Fruit fly (Drosophila melanogaster) whole organism, embryonic: Measurements from ENCODE around the gene RhoGAP18B.
A peak's percentile ranks its signal among the peaks of the same experiment; 100 is the strongest.

Experiments
- Ada2b ChIP-seq: fragments of 200-800 bp; sonication (Bioruptor generic); IDR thresholded peaks from 2 replicates; pipeline ENCODE4 v1.3.6; 2022; ENCODE audit warnings: missing biosample characterization, missing genetic modification characterization
- Antp ChIP-seq: fragments of 200-800 bp; sonication (Bioruptor generic); optimal IDR thresholded peaks from 3 replicates; lab custom pipeline; 2016; ENCODE audit warnings: missing biosample characterization, missing genetic modification characterization
- Blimp-1 ChIP-seq: fragments of 200-800 bp; sonication (Bioruptor generic); optimal IDR thresholded peaks from 3 replicates; lab custom pipeline; 2018; ENCODE audit warnings: missing biosample characterization, missing genetic modification characterization, mild to moderate bottlenecking, moderate library complexity, missing genetic modification reagents
- Bteb2 ChIP-seq: fragments of 200-800 bp; sonication (Bioruptor generic); optimal IDR thresholded peaks from 2 replicates; lab custom pipeline; 2016; ENCODE audit warnings: missing biosample characterization, missing genetic modification characterization
- CG12659 ChIP-seq: fragments of 200-800 bp; sonication (Bioruptor generic); optimal IDR thresholded peaks from 3 replicates; lab custom pipeline; 2017; ENCODE audit warnings: mild to moderate bottlenecking, missing biosample characterization, missing genetic modification reagents, missing genetic modification characterization
- CG14965 ChIP-seq: fragments of 200-800 bp; sonication (Bioruptor generic); optimal IDR thresholded peaks from 2 replicates; lab custom pipeline; 2016; ENCODE audit warnings: missing biosample characterization, missing genetic modification characterization, borderline replicate concordance
- CG1603 ChIP-seq: fragments of 200-800 bp; sonication (Bioruptor generic); optimal IDR thresholded peaks from 2 replicates; lab custom pipeline; 2019; ENCODE audit warnings: missing biosample characterization, mild to moderate bottlenecking, missing genetic modification characterization, moderate library complexity
- CG16815 ChIP-seq: fragments of 200-800 bp; sonication (Bioruptor generic); optimal IDR thresholded peaks from 3 replicates; lab custom pipeline; 2017; ENCODE audit warnings: missing biosample characterization, mild to moderate bottlenecking, missing genetic modification characterization
- CG1832 ChIP-seq: fragments of 200-800 bp; sonication (Bioruptor generic); optimal IDR thresholded peaks from 2 replicates; lab custom pipeline; 2017; ENCODE audit warnings: missing biosample characterization, mild to moderate bottlenecking, missing genetic modification characterization, inconsistent platforms
- CG18599 ChIP-seq: fragments of 200-800 bp; sonication (Bioruptor generic); optimal IDR thresholded peaks from 3 replicates; lab custom pipeline; 2017; ENCODE audit warnings: missing biosample characterization, missing genetic modification characterization, mild to moderate bottlenecking, moderate library complexity, missing genetic modification reagents
- CG2678 ChIP-seq: fragments of 200-800 bp; sonication (Bioruptor generic); optimal IDR thresholded peaks from 3 replicates; lab custom pipeline; 2019; ENCODE audit warnings: missing biosample characterization, mild to moderate bottlenecking, missing genetic modification characterization, moderate library complexity
- CG2712 ChIP-seq: fragments of 200-800 bp; optimal IDR thresholded peaks from 3 replicates; lab custom pipeline; 2019; ENCODE audit warnings: missing biosample characterization, mild to moderate bottlenecking, missing genetic modification characterization, moderate library complexity
- CG32772 ChIP-seq: fragments of 200-800 bp; sonication (Bioruptor generic); IDR thresholded peaks from 2 replicates; pipeline ENCODE4 v1.3.6; 2022; ENCODE audit warnings: missing biosample characterization, missing genetic modification characterization
- CG3281 ChIP-seq: fragments of 200-800 bp; sonication (Bioruptor generic); optimal IDR thresholded peaks from 3 replicates; lab custom pipeline; 2017; ENCODE audit warnings: missing biosample characterization, mild to moderate bottlenecking, missing genetic modification characterization
- CG5180 ChIP-seq: fragments of 200-800 bp; sonication (Bioruptor generic); optimal IDR thresholded peaks from 3 replicates; lab custom pipeline; 2017; ENCODE audit warnings: missing biosample characterization, missing genetic modification characterization, mild to moderate bottlenecking, moderate library complexity, missing genetic modification reagents
- CG7556 ChIP-seq: fragments of 200-800 bp; sonication (Bioruptor generic); optimal IDR thresholded peaks from 2 replicates; lab custom pipeline; 2017; ENCODE audit warnings: missing biosample characterization, mild to moderate bottlenecking, missing genetic modification characterization
- CG8281 ChIP-seq: fragments of 200-800 bp; sonication (Bioruptor generic); optimal IDR thresholded peaks from 2 replicates; lab custom pipeline; 2018; ENCODE audit warnings: missing biosample characterization, mild to moderate bottlenecking, missing genetic modification characterization, moderate library complexity
- CG9932 ChIP-seq: fragments of 200-800 bp; sonication (Bioruptor generic); IDR thresholded peaks from 2 replicates; pipeline ENCODE4 v1.3.6; 2022; ENCODE audit warnings: missing biosample characterization, missing genetic modification characterization
- CkIIα-i1 ChIP-seq: fragments of 200-800 bp; sonication (Bioruptor generic); IDR thresholded peaks from 2 replicates; pipeline ENCODE4 v1.3.6; 2022; ENCODE audit warnings: missing biosample characterization, missing genetic modification characterization
- CoRest ChIP-seq: fragments of 200-800 bp; sonication (Bioruptor generic); optimal IDR thresholded peaks from 3 replicates; lab custom pipeline; 2018; ENCODE audit warnings: missing biosample characterization, mild to moderate bottlenecking, missing genetic modification characterization, moderate library complexity
- D19A ChIP-seq: fragments of 200-800 bp; optimal IDR thresholded peaks from 3 replicates; lab custom pipeline; 2019; ENCODE audit warnings: missing biosample characterization, mild to moderate bottlenecking, missing genetic modification characterization, moderate library complexity
- Fer2 ChIP-seq: fragments of 200-800 bp; sonication (Bioruptor generic); optimal IDR thresholded peaks from 2 replicates; lab custom pipeline; 2018; ENCODE audit warnings: missing biosample characterization, mild to moderate bottlenecking, missing genetic modification characterization, moderate library complexity
- GATAe ChIP-seq: fragments of 200-800 bp; sonication (Bioruptor generic); conservative IDR thresholded peaks from 2 replicates; pipeline ENCODE4 v1.3.6; 2022; ENCODE audit warnings: missing biosample characterization, missing genetic modification characterization
- HLH54F ChIP-seq: fragments of 200-800 bp; sonication (Bioruptor generic); optimal IDR thresholded peaks from 3 replicates; lab custom pipeline; 2016; ENCODE audit warnings: missing biosample characterization, missing genetic modification characterization
- Hmr ChIP-seq: fragments of 200-800 bp; sonication (Bioruptor generic); optimal IDR thresholded peaks from 3 replicates; lab custom pipeline; 2017; ENCODE audit warnings: mild to moderate bottlenecking, missing biosample characterization, missing genetic modification reagents, missing genetic modification characterization
- Kr ChIP-seq: fragments of 200-800 bp; sonication (Bioruptor generic); optimal IDR thresholded peaks from 2 replicates; lab custom pipeline; 2017; ENCODE audit warnings: missing biosample characterization, mild to moderate bottlenecking, missing genetic modification characterization
- Oaz ChIP-seq: fragments of 200-800 bp; sonication (Bioruptor generic); IDR thresholded peaks from 2 replicates; pipeline ENCODE4 v1.3.6; 2022; ENCODE audit warnings: missing biosample characterization, missing genetic modification characterization
- Optix ChIP-seq: fragments of 200-800 bp; sonication (Bioruptor generic); IDR thresholded peaks from 3 replicates; pipeline ENCODE4 v1.3.6; 2022; ENCODE audit warnings: missing biosample characterization, missing genetic modification characterization
- Scr ChIP-seq: fragments of 200-800 bp; sonication (Bioruptor generic); IDR thresholded peaks from 2 replicates; pipeline ENCODE4 v1.3.6; 2022; ENCODE audit warnings: missing biosample characterization, missing genetic modification characterization; ENCODE audit not compliant: partially characterized antibody
- al ChIP-seq: fragments of 200-800 bp; sonication (Bioruptor generic); IDR thresholded peaks from 2 replicates; pipeline ENCODE4 v1.3.6; 2022; ENCODE audit warnings: missing biosample characterization, missing genetic modification characterization
- amos ChIP-seq: fragments of 200-800 bp; sonication (Bioruptor generic); IDR thresholded peaks from 2 replicates; pipeline ENCODE4 v1.3.6; 2022; ENCODE audit warnings: missing biosample characterization, missing genetic modification characterization; ENCODE audit not compliant: partially characterized antibody
- ap ChIP-seq: fragments of 200-800 bp; sonication (Bioruptor generic); IDR thresholded peaks from 2 replicates; pipeline ENCODE4 v1.3.6; 2022; ENCODE audit warnings: missing biosample characterization, missing genetic modification characterization
- bcd ChIP-seq: fragments of 200-800 bp; sonication (Bioruptor generic); optimal IDR thresholded peaks from 2 replicates; lab custom pipeline; 2017; ENCODE audit warnings: missing biosample characterization, mild to moderate bottlenecking, missing genetic modification characterization
- croc ChIP-seq: fragments of 200-800 bp; sonication (Bioruptor generic); conservative IDR thresholded peaks from 3 replicates; pipeline ENCODE4 v1.3.6; 2022; ENCODE audit warnings: missing biosample characterization, missing genetic modification characterization
- cwo ChIP-seq: fragments of 200-800 bp; sonication (Bioruptor generic); optimal IDR thresholded peaks from 3 replicates; lab custom pipeline; 2017; ENCODE audit warnings: missing biosample characterization, missing genetic modification characterization, mild to moderate bottlenecking, moderate library complexity, missing genetic modification reagents
- dmrt99B ChIP-seq: fragments of 200-800 bp; sonication (Bioruptor generic); optimal IDR thresholded peaks from 2 replicates; lab custom pipeline; 2018; ENCODE audit warnings: missing biosample characterization, mild to moderate bottlenecking, missing genetic modification characterization, moderate library complexity
- dysf ChIP-seq: fragments of 200-800 bp; sonication (Bioruptor generic); IDR thresholded peaks from 3 replicates; pipeline ENCODE4 v1.3.6; 2022; ENCODE audit warnings: missing biosample characterization, missing genetic modification characterization
- eve ChIP-seq, 2 experiments: fragments of >200 bp; optimal IDR thresholded peaks; 2 replicates each; lab custom pipeline; 2017; ENCODE audit warnings: missing biosample characterization in 2 of 2, missing genetic modification characterization in 2 of 2
- fd3F ChIP-seq: fragments of 200-800 bp; sonication (Bioruptor generic); optimal IDR thresholded peaks from 2 replicates; lab custom pipeline; 2018; ENCODE audit warnings: missing biosample characterization, mild to moderate bottlenecking, missing genetic modification characterization, moderate library complexity
- fd96Cb ChIP-seq: fragments of 200-800 bp; sonication (Bioruptor generic); optimal IDR thresholded peaks from 2 replicates; lab custom pipeline; 2018; ENCODE audit warnings: missing biosample characterization, mild to moderate bottlenecking, missing genetic modification characterization, moderate library complexity
- gcm2 ChIP-seq: fragments of 200-800 bp; sonication (Bioruptor generic); optimal IDR thresholded peaks from 2 replicates; lab custom pipeline; 2016; ENCODE audit warnings: missing biosample characterization, missing genetic modification characterization
- grau ChIP-seq: fragments of 200-800 bp; optimal IDR thresholded peaks from 3 replicates; lab custom pipeline; 2019; ENCODE audit warnings: missing biosample characterization, mild to moderate bottlenecking, missing genetic modification characterization, moderate library complexity
- h ChIP-seq: fragments of >200 bp; optimal IDR thresholded peaks from 2 replicates; lab custom pipeline; 2017
- lilli ChIP-seq: fragments of 200-800 bp; sonication (Bioruptor generic); optimal IDR thresholded peaks from 3 replicates; lab custom pipeline; 2016; ENCODE audit warnings: missing biosample characterization, missing genetic modification characterization
- mam ChIP-seq: fragments of 200-800 bp; sonication (Bioruptor generic); optimal IDR thresholded peaks from 3 replicates; lab custom pipeline; 2016; ENCODE audit warnings: missing biosample characterization, missing genetic modification characterization
- toy ChIP-seq: fragments of 200-800 bp; sonication (Bioruptor generic); IDR thresholded peaks from 2 replicates; pipeline ENCODE4 v1.3.6; 2022; ENCODE audit warnings: missing biosample characterization, missing genetic modification characterization
- twi ChIP-seq: fragments of 200-800 bp; optimal IDR thresholded peaks from 2 replicates; lab custom pipeline; 2019; ENCODE audit warnings: missing biosample characterization, mild to moderate bottlenecking, missing genetic modification characterization, moderate library complexity
- zen ChIP-seq: fragments of 200-800 bp; sonication (Bioruptor generic); optimal IDR thresholded peaks from 3 replicates; lab custom pipeline; 2018; ENCODE audit warnings: missing biosample characterization, mild to moderate bottlenecking, missing genetic modification characterization, moderate library complexity
- zfh1 ChIP-seq: fragments of 200-800 bp; sonication (Bioruptor generic); IDR thresholded peaks from 3 replicates; pipeline ENCODE4 v1.3.6; 2022; ENCODE audit warnings: missing biosample characterization, missing genetic modification characterization

The RhoGAP18B gene

dm6 chrX:19166152-19166935 is 538 bp downstream of the RhoGAP18B start (continued):
- TF ChIP-seq CG18599 (GFP tag; lab: Kevin White, UChicago) (peak; percentile 45), toy (GFP tag; lab: Robert Waterston, UW) (no peak), CoRest (tag; lab: Kevin White, UChicago) (peak; percentile 67), CG2712 (peak; percentile 18), CG3281 (peak; percentile 62), eve (GFP tag; optimal IDR thresholded peaks at IDR 0.05; lab: Kevin White, UChicago) (peak in 1 of 2 experiments; percentile 46), twi (tag; lab: Kevin White, UChicago) (no peak), CG12659 (GFP tag; lab: Kevin White, UChicago) (peak; percentile 60), CkIIα-i1 (GFP tag; lab: Robert Waterston, UW) (no peak), cwo (GFP tag; lab: Kevin White, UChicago) (peak; percentile 9), CG7556 (GFP tag; lab: Kevin White, UChicago) (peak; percentile 58), CG16815 (GFP tag; lab: Kevin White, UChicago) (peak; percentile 0), gcm2 (no peak), dysf (GFP tag; lab: Robert Waterston, UW) (peak; percentile 30; the same call in 1 of the 3 replicates), CG9932 (GFP tag; lab: Robert Waterston, UW) (peak; percentile 35), fd96Cb (tag; lab: Kevin White, UChicago) (peak; percentile 24), Ada2b (GFP tag; lab: Robert Waterston, UW) (no peak), croc (GFP tag; lab: Robert Waterston, UW) (no peak), Fer2 (tag; lab: Kevin White, UChicago) (no peak), zen (tag; lab: Kevin White, UChicago) (no peak), HLH54F (no peak), h (lab: Kevin White, UChicago) (no peak), CG14965 (no peak), bcd (GFP tag; lab: Kevin White, UChicago) (peak; percentile 51), dmrt99B (tag; lab: Kevin White, UChicago) (peak; percentile 70), GATAe (GFP tag; lab: Robert Waterston, UW) (0 out of 2 replicates have a peak, but pooled peaks have one; percentile 23), Blimp-1 (GFP tag; lab: Kevin White, UChicago) (peak; percentile 3), Optix (GFP tag; lab: Robert Waterston, UW) (0 out of 3 replicates have a peak, but pooled peaks have one; percentile 8), CG8281 (peak; percentile 3), mam (GFP tag; lab: Kevin White, UChicago) (peak; percentile 42), fd3F (peak; percentile 16), ap (GFP tag; lab: Robert Waterston, UW) (no peak), Antp (GFP tag; lab: Kevin White, UChicago) (peak; percentile 27), Oaz (0 out of 2 replicates have a peak, but pooled peaks have one; percentile 32), zfh1 (GFP tag; lab: Robert Waterston, UW) (no peak), lilli (GFP tag; lab: Kevin White, UChicago) (peak; percentile 35), Bteb2 (GFP tag; lab: Kevin White, UChicago) (peak; percentile 14), grau (tag; lab: Kevin White, UChicago) (peak; percentile 58), CG1832 (GFP tag; lab: Kevin White, UChicago) (no peak), amos (GFP tag; lab: Robert Waterston, UW) (no peak), al (GFP tag; lab: Robert Waterston, UW) (no peak; the same call in 1 of the 2 replicates), Kr (GFP tag; lab: Kevin White, UChicago) (no peak), Hmr (GFP tag; lab: Kevin White, UChicago) (peak; percentile 51), D19A (tag; lab: Kevin White, UChicago) (peak; percentile 22), CG1603 (tag; lab: Kevin White, UChicago) (peak; percentile 20), CG2678 (tag; lab: Kevin White, UChicago) (peak; percentile 75), Scr (GFP tag; lab: Robert Waterston, UW) (no peak), CG5180 (GFP tag; lab: Kevin White, UChicago) (peak; percentile 54), CG32772 (GFP tag; lab: Robert Waterston, UW) (no peak)
